Fruit fly (Drosophila melanogaster) whole organism, adult: ENCODE data around the gene NimB1.

ENCODE experiments used
- CG12768 ChIP-seq: fragments of 200-800 bp; sonication (Bioruptor generic); optimal IDR thresholded peaks from 2 replicates; lab custom pipeline; 2017; ENCODE audit warnings: missing biosample characterization, missing genetic modification characterization, mild to moderate bottlenecking, moderate library complexity, missing genetic modification reagents
- CG14711 ChIP-seq: fragments of 200-800 bp; sonication (Bioruptor generic); optimal IDR thresholded peaks from 2 replicates; lab custom pipeline; 2018; ENCODE audit warnings: missing biosample characterization, mild to moderate bottlenecking, missing genetic modification characterization, moderate library complexity
- CG33017 ChIP-seq: fragments of 200-800 bp; sonication (Bioruptor generic); optimal IDR thresholded peaks from 2 replicates; lab custom pipeline; 2018; ENCODE audit warnings: missing biosample characterization, mild to moderate bottlenecking, missing genetic modification characterization, moderate library complexity
- CG5204 ChIP-seq: fragments of 200-800 bp; sonication (Bioruptor generic); optimal IDR thresholded peaks from 2 replicates; lab custom pipeline; 2016; ENCODE audit warnings: missing biosample characterization, missing genetic modification characterization
- CG7045 ChIP-seq: fragments of 200-800 bp; sonication (Bioruptor generic); optimal IDR thresholded peaks from 2 replicates; lab custom pipeline; 2017; ENCODE audit warnings: missing biosample characterization, mild to moderate bottlenecking, missing genetic modification characterization
- Clk ChIP-seq: fragments of 200-800 bp; sonication (Bioruptor generic); optimal IDR thresholded peaks from 2 replicates; lab custom pipeline; 2017; ENCODE audit warnings: missing biosample characterization, missing genetic modification characterization
- Crg-1 ChIP-seq: fragments of 200-800 bp; sonication (Bioruptor generic); optimal IDR thresholded peaks from 2 replicates; lab custom pipeline; 2016; ENCODE audit warnings: missing biosample characterization, missing genetic modification characterization
- Mnt ChIP-seq: fragments of 200-800 bp; sonication (Bioruptor generic); optimal IDR thresholded peaks from 2 replicates; lab custom pipeline; 2016; ENCODE audit warnings: missing biosample characterization, mild to moderate bottlenecking, missing genetic modification characterization
- bab1 ChIP-seq: fragments of 200-800 bp; sonication (Bioruptor generic); optimal IDR thresholded peaks from 3 replicates; lab custom pipeline; 2019; ENCODE audit warnings: missing biosample characterization, mild to moderate bottlenecking, missing genetic modification characterization, moderate library complexity
- cic ChIP-seq: fragments of 200-800 bp; sonication (Bioruptor generic); optimal IDR thresholded peaks from 2 replicates; lab custom pipeline; 2017; ENCODE audit warnings: missing biosample characterization, mild to moderate bottlenecking, missing genetic modification characterization, moderate library complexity
- cnc ChIP-seq, 2 experiments: fragments of >200 bp; optimal IDR thresholded peaks; 2 replicates each; lab custom pipeline; 2017
- kay ChIP-seq: fragments of 200-800 bp; sonication (Bioruptor generic); peaks from one replicate; lab custom pipeline; 2016; ENCODE audit warnings: missing biosample characterization, missing genetic modification characterization, borderline replicate concordance
- ovo ChIP-seq: fragments of 200-800 bp; sonication (Bioruptor generic); optimal IDR thresholded peaks from 2 replicates; lab custom pipeline; 2016; ENCODE audit warnings: missing biosample characterization, missing genetic modification characterization
- pad ChIP-seq: fragments of 200-800 bp; sonication (Bioruptor generic); optimal IDR thresholded peaks from 3 replicates; lab custom pipeline; 2017; ENCODE audit warnings: missing biosample characterization, missing genetic modification characterization, mild to moderate bottlenecking, moderate library complexity, missing genetic modification reagents
- tj ChIP-seq: fragments of 200-800 bp; sonication (Bioruptor generic); optimal IDR thresholded peaks from 3 replicates; lab custom pipeline; 2017; ENCODE audit warnings: missing biosample characterization, mild to moderate bottlenecking, missing genetic modification characterization, moderate library complexity
- toe ChIP-seq: fragments of 200-800 bp; sonication (Bioruptor generic); optimal IDR thresholded peaks from 2 replicates; lab custom pipeline; 2016; ENCODE audit warnings: missing biosample characterization, missing genetic modification characterization

NimB1 gene

DNA sequence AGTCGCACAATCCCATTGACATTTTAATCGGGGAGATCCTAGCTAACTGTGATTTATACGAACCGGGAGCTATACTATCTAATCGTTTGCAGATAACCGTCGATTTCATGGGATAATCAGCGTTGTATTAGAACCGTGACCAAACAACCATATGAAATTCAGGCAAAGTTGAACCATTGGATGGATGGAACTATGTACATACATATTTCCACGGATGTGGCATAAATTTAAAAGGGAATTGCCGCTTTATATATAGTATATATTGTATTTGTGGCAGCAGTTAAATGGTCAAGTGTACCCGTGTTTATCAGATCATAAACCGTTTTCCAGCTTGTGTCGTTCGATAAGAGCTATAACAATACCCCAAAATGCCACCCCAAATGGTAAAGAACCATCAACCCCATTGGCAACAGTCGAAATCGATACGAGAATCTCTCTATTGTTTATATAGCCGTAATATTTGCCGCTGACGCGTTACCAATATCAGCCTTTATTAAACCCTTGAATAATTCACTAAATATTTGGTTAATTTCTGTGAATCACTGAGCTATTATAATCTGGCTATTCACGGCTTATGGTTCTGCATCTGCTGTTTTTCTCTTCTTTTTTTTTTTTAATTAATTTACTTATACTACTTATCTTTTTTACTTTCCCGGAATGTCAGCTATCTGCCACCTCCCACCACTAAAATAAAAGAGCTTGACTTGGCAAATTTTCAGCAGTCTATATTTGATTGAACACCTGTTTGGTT, 49.2 kb downstream of the NimB1 start, which contains the start of gene bgm:
TSS of gene bgm (plus strand) at position 701 of the 751 bp plus-strand sequence.
- TF ChIP-seq bab1 (GFP tag; lab: Kevin White, UChicago) (no peak), CG14711 (tag; lab: Kevin White, UChicago) (no peak), cnc (optimal IDR thresholded peaks at IDR 0.05; lab: Kevin White, UChicago) (no peak), toe (no peak), CG5204 (GFP tag; lab: Kevin White, UChicago) (no peak), kay (no peak), Crg-1 (GFP tag; lab: Kevin White, UChicago) (no peak), Clk (GFP tag; lab: Kevin White, UChicago) (no peak), ovo (GFP tag; lab: Kevin White, UChicago) (no peak), pad (GFP tag; lab: Kevin White, UChicago) (no peak), CG7045 (GFP tag; lab: Kevin White, UChicago) (no peak), CG33017 (no peak), CG12768 (GFP tag; lab: Kevin White, UChicago) (no peak)

- TF ChIP-seq bab1 (GFP tag; lab: Kevin White, UChicago) (no peak), ovo (GFP tag; lab: Kevin White, UChicago) (no peak), CG7045 (GFP tag; lab: Kevin White, UChicago) (no peak), pad (GFP tag; lab: Kevin White, UChicago) (peak; percentile 15), Mnt (peak; percentile 44), Crg-1 (GFP tag; lab: Kevin White, UChicago) (no peak), tj (GFP tag; lab: Kevin White, UChicago) (no peak), cic (GFP tag; lab: Kevin White, UChicago) (peak; percentile 78)
Measured at dm6 chr2L:14013478-14013877, 50.2 kb downstream of the NimB1 start.
